Worm (Caenorhabditis elegans) whole organism, early embryonic: ENCODE data around the gene ttr-50.

Source experiments
- B0310.2 ChIP-seq: sonication (generic microtip); optimal IDR thresholded peaks from 2 replicates; lab custom pipeline; 2016; ENCODE audit warnings: mild to moderate bottlenecking, missing genetic modification characterization, missing compliant biosample characterization
- F13C5.2 ChIP-seq: sonication (generic microtip); optimal IDR thresholded peaks from 2 replicates; lab custom pipeline; 2017; ENCODE audit warnings: mild to moderate bottlenecking, missing genetic modification characterization, inconsistent platforms, missing compliant biosample characterization
- aly-1 ChIP-seq: sonication (generic microtip); optimal IDR thresholded peaks from 2 replicates; lab custom pipeline; 2016; ENCODE audit warnings: missing genetic modification characterization, missing compliant biosample characterization
- ama-1 ChIP-seq: fragments of 150-350 bp; optimal IDR thresholded peaks from 2 replicates; lab custom pipeline; 2014
- ceh-13 ChIP-seq: fragments of 200-800 bp; sonication (Bioruptor generic); optimal IDR thresholded peaks from 2 replicates; lab custom pipeline; 2018; ENCODE audit warnings: mild to moderate bottlenecking, missing genetic modification characterization, missing compliant biosample characterization
- ceh-36 ChIP-seq: sonication (generic microtip); optimal IDR thresholded peaks from 2 replicates; lab custom pipeline; 2016; ENCODE audit warnings: missing genetic modification characterization, inconsistent platforms, missing compliant biosample characterization
- ets-7 ChIP-seq: sonication (generic microtip); optimal IDR thresholded peaks from 2 replicates; lab custom pipeline; 2016; ENCODE audit warnings: missing genotype, missing genetic modification characterization, missing compliant biosample characterization
- flt-1 ChIP-seq: fragments of 200-800 bp; sonication (Bioruptor generic); IDR thresholded peaks from 2 replicates; pipeline ENCODE4 v1.3.6; 2022; ENCODE audit warnings: missing genetic modification characterization, missing compliant biosample characterization
- hmbx-1 ChIP-seq: sonication (generic microtip); optimal IDR thresholded peaks from 2 replicates; lab custom pipeline; 2016; ENCODE audit warnings: mild to moderate bottlenecking, missing genetic modification characterization, missing compliant biosample characterization
- hmg-4 ChIP-seq: fragments of 200-800 bp; sonication (Bioruptor generic); optimal IDR thresholded peaks from 2 replicates; lab custom pipeline; 2018; ENCODE audit warnings: mild to moderate bottlenecking, missing genetic modification characterization, missing compliant biosample characterization
- hnd-1 ChIP-seq: sonication (generic microtip); optimal IDR thresholded peaks from 2 replicates; lab custom pipeline; 2016; ENCODE audit warnings: missing genetic modification characterization, missing compliant biosample characterization
- pes-1 ChIP-seq: fragments of 200-800 bp; sonication (Bioruptor generic); IDR thresholded peaks from 2 replicates; pipeline ENCODE4 v1.3.6; 2022; ENCODE audit warnings: missing genetic modification reagents, missing genetic modification characterization, missing compliant biosample characterization
- scrt-1 ChIP-seq: fragments of 200-800 bp; sonication (Bioruptor generic); IDR thresholded peaks from 2 replicates; pipeline ENCODE4 v1.3.6; 2022; ENCODE audit warnings: missing genetic modification characterization, missing compliant biosample characterization
- sea-1 ChIP-seq: fragments of 200-800 bp; sonication (Bioruptor generic); conservative IDR thresholded peaks from 2 replicates; pipeline ENCODE4 v1.3.6; 2022; ENCODE audit warnings: missing genetic modification characterization, missing compliant biosample characterization
- tbx-11 ChIP-seq: fragments of 200-800 bp; sonication (Bioruptor generic); IDR thresholded peaks from 2 replicates; pipeline ENCODE4 v1.3.6; 2022; ENCODE audit warnings: missing genetic modification characterization, missing compliant biosample characterization
- tbx-37 ChIP-seq: fragments of 200-800 bp; sonication (Bioruptor generic); conservative IDR thresholded peaks from 2 replicates; pipeline ENCODE4 v1.3.6; 2022; ENCODE audit warnings: missing genetic modification reagents, missing genetic modification characterization, missing compliant biosample characterization
- tra-4 ChIP-seq: sonication (generic microtip); optimal IDR thresholded peaks from 2 replicates; lab custom pipeline; 2017; ENCODE audit warnings: missing genetic modification characterization, missing compliant biosample characterization

Gene ttr-50

DNA sequence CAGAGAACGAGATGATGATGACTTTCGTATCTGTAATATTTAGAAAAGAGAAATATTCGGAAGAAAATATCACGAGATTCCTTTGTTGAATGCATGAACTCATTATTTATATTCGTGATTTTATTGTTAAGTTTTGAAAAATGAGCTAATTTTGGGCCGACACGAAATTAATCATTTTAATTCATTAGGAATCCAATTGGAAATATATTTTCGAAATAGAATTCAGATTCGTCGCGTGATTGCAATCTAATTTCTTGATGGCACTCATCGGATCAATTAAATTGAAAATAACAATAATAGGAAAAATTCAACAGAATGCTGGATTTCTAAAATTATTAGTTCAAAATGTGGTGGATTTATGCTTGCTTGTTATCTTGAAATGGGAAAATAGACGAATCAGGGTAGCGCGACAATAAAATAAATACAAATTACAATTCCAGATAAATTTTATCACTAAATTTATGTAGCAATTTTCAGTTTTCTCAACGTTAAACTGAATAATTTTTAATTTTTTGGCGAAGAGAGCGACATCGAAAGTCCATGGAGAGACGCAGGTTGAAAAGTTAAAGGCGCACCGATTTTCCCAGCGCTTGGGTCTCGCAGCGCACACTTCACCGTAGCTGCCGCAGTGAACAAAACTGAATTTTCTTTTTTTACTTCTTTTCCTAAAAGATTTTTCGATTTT, 39.0 kb downstream of the ttr-50 start:
- TF ChIP-seq B0310.2 (tag; lab: Kevin White, UChicago) (peak; percentile 79), F13C5.2 (peak; percentile 72), ceh-13 (GFP tag; lab: Kevin White, UChicago) (no peak), ceh-36 (tag; lab: Kevin White, UChicago) (peak; percentile 11), tbx-11 (no peak), tra-4 (tag; lab: Kevin White, UChicago) (peak; percentile 41), flt-1 (GFP tag; lab: Robert Waterston, UW) (0 out of 2 replicates have a peak, but pooled peaks have one; percentile 12), hmbx-1 (tag; lab: Kevin White, UChicago) (peak; percentile 14), pes-1 (GFP tag; lab: Robert Waterston, UW) (peak; percentile 38; the same call in 1 of the 2 replicates), scrt-1 (no peak; the same call in 1 of the 2 replicates), tbx-37 (GFP tag; lab: Robert Waterston, UW) (peak; percentile 30), hmg-4 (GFP tag; lab: Kevin White, UChicago) (peak; percentile 23), sea-1 (GFP tag; lab: Robert Waterston, UW) (no peak), ets-7 (tag; lab: Kevin White, UChicago) (no peak), ama-1 (lab: Kevin White, UChicago) (peak; percentile 71), hnd-1 (tag; lab: Kevin White, UChicago) (peak; percentile 13)

DNA sequence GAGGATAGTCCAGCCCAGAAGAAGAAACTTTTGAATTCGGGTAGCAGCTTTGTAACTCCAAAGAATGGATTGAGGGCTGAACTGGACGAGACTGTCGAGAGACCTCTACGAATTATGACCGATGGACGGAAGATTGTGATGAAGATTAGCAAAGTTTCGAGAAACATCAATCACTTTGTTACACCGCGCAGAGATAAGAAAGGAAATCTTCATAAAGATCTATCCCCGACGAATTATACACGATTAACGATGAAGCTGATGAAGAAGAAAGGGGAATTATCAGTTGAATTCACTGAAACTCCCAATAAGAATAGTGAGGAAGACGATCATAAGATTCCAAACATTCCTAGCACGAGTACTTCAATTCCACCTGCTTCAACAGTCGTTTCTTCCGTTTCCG, 41.1 kb downstream of the ttr-50 start:
- TF ChIP-seq hnd-1 (tag; lab: Kevin White, UChicago): no peak
- TF ChIP-seq B0310.2 (tag; lab: Kevin White, UChicago): no peak
- TF ChIP-seq hmg-4 (GFP tag; lab: Kevin White, UChicago): no peak
- no peak for TF ChIP-seq pes-1 (GFP tag; lab: Robert Waterston, UW)
- no peak for TF ChIP-seq ama-1 (lab: Kevin White, UChicago)
- no peak for TF ChIP-seq ets-7 (tag; lab: Kevin White, UChicago)
- TF ChIP-seq ceh-36 (tag; lab: Kevin White, UChicago): no peak

- TF ChIP-seq hnd-1 (tag; lab: Kevin White, UChicago) (no peak), hmg-4 (GFP tag; lab: Kevin White, UChicago) (no peak)
These were observed 43.7 kb downstream of the ttr-50 start for ce11 chrIV:11597079-11597478.

- peak; percentile 45 for TF ChIP-seq hmg-4 (GFP tag; lab: Kevin White, UChicago)
- peak; percentile 48; the same call in 1 of the 2 replicates for TF ChIP-seq sea-1 (GFP tag; lab: Robert Waterston, UW)
- no peak for TF ChIP-seq scrt-1
- TF ChIP-seq aly-1 (tag; lab: Kevin White, UChicago): no peak
These were observed 46.6 kb downstream of the ttr-50 start, which contains the start of gene mig-38 for ce11 chrIV:11594191-11594673. mig-38 (plus strand) TSS chrIV:11594244.

DNA sequence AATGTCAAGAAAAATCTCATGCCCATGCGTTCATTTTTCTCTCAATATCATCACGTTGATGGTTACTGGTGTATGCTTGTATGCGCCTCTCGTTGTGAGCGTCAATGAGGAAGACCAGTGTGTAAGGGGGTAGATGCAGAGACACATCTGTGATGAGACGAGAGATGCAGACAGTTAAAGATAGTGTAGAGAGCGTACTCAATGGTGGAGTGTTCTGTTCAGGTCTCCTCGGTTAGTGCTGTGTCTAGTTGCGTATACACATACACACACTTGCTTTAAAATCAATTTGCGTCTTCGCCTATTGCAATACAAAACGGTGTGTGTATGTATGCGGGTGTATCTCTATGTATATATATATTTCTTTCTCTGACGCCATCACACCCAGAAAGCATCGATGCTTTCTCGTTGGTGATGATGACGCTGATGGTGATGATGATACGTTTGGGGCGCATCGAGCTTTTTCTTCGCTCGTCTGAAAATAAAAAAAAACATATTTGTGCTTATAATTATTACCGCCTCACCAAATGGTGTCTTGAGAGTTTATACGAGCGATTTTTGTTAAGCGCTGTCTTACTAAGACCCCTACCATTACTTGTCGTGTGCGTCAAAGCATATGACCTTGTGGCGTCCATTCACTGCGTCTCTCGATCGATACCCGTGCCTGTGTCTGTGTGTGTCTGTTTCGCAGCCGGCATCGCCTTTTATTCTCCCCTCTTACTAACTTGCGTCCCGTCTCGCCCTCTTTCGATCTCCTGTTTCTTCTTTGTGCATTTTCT, 47.2 kb downstream of the ttr-50 start, which contains the start of gene F40F11.3:
TSS of gene F40F11.3 (minus strand) at position 589 of the 776 bp plus-strand sequence.
- TF ChIP-seq pes-1 (GFP tag; lab: Robert Waterston, UW): no peak
- no peak for TF ChIP-seq ets-7 (tag; lab: Kevin White, UChicago)
- TF ChIP-seq aly-1 (tag; lab: Kevin White, UChicago): no peak
- no peak for TF ChIP-seq ama-1 (lab: Kevin White, UChicago)
- TF ChIP-seq F13C5.2: peak; percentile 64
- no peak for TF ChIP-seq hmbx-1 (tag; lab: Kevin White, UChicago)
- 0 out of 2 replicates have a peak, but pooled peaks have one; percentile 14 for TF ChIP-seq tbx-11
- peak; percentile 38 for TF ChIP-seq hmg-4 (GFP tag; lab: Kevin White, UChicago)
- no peak for TF ChIP-seq tra-4 (tag; lab: Kevin White, UChicago)

ce11 chrIV:11592820-11593219, 48.0 kb downstream of the ttr-50 start:
- TF ChIP-seq B0310.2 (tag; lab: Kevin White, UChicago): no peak
- TF ChIP-seq ets-7 (tag; lab: Kevin White, UChicago): no peak
- no peak for TF ChIP-seq ama-1 (lab: Kevin White, UChicago)
- TF ChIP-seq pes-1 (GFP tag; lab: Robert Waterston, UW): 0 out of 2 replicates have a peak, but pooled peaks have one; percentile 28
- TF ChIP-seq hmbx-1 (tag; lab: Kevin White, UChicago): no peak
- TF ChIP-seq tbx-37 (GFP tag; lab: Robert Waterston, UW): peak; percentile 73; the same call in 1 of the 2 replicates

ce11 chrIV:11592165-11592564, 48.6 kb downstream of the ttr-50 start, which contains the start of gene spe-36:
spe-36 (minus strand) TSS chrIV:11592265.
- TF ChIP-seq tbx-37 (GFP tag; lab: Robert Waterston, UW) (no peak), aly-1 (tag; lab: Kevin White, UChicago) (no peak), scrt-1 (no peak)
